Fruit fly (Drosophila melanogaster) whole organism, embryonic: ENCODE data around the gene CG32099.
A peak's percentile ranks its signal among the peaks of the same experiment; 100 is the strongest.

Experiments used
- Abd-B ChIP-seq: fragments of 200-800 bp; sonication (Bioruptor generic); optimal IDR thresholded peaks from 2 replicates; lab custom pipeline; 2018; ENCODE audit warnings: missing biosample characterization, mild to moderate bottlenecking, missing genetic modification characterization, moderate library complexity
- Adf1 ChIP-seq: fragments of 200-800 bp; sonication (Bioruptor generic); IDR thresholded peaks from 2 replicates; pipeline ENCODE4 v1.3.6; 2022; ENCODE audit warnings: missing biosample characterization, missing genetic modification characterization
- CG10366 ChIP-seq: fragments of 200-800 bp; sonication (Bioruptor generic); IDR thresholded peaks from 2 replicates; pipeline ENCODE4 v1.3.6; 2022; ENCODE audit warnings: missing biosample characterization, missing genetic modification characterization
- CG11247 ChIP-seq: fragments of 200-800 bp; sonication (Bioruptor generic); IDR thresholded peaks from 2 replicates; pipeline ENCODE4 v1.3.6; 2022; ENCODE audit warnings: missing biosample characterization, missing genetic modification characterization
- CG12299 ChIP-seq: fragments of 200-800 bp; sonication (Bioruptor generic); optimal IDR thresholded peaks from 2 replicates; lab custom pipeline; 2018; ENCODE audit warnings: missing biosample characterization, mild to moderate bottlenecking, missing genetic modification characterization
- CG14667 ChIP-seq: fragments of 200-800 bp; sonication (Bioruptor generic); IDR thresholded peaks from 2 replicates; pipeline ENCODE4 v1.3.6; 2022; ENCODE audit warnings: missing biosample characterization, missing genetic modification characterization
- CG16815 ChIP-seq: fragments of 200-800 bp; sonication (Bioruptor generic); optimal IDR thresholded peaks from 3 replicates; lab custom pipeline; 2017; ENCODE audit warnings: missing biosample characterization, mild to moderate bottlenecking, missing genetic modification characterization
- CG17186 ChIP-seq: fragments of 200-800 bp; sonication (Bioruptor generic); optimal IDR thresholded peaks from 3 replicates; lab custom pipeline; 2017; ENCODE audit warnings: missing biosample characterization, missing genetic modification reagents, missing genetic modification characterization
- CG17612 ChIP-seq: fragments of 200-800 bp; sonication (Bioruptor generic); IDR thresholded peaks from 2 replicates; pipeline ENCODE4 v1.3.6; 2022; ENCODE audit warnings: missing biosample characterization, missing genetic modification characterization
- CG18476 ChIP-seq: fragments of 200-800 bp; sonication (Bioruptor generic); optimal IDR thresholded peaks from 2 replicates; lab custom pipeline; 2016; ENCODE audit warnings: missing biosample characterization, mild to moderate bottlenecking, missing genetic modification characterization
- CG30431 ChIP-seq: fragments of 200-800 bp; sonication (Bioruptor generic); optimal IDR thresholded peaks from 2 replicates; lab custom pipeline; 2017; ENCODE audit warnings: missing biosample characterization, missing genetic modification characterization
- CG3407 ChIP-seq: fragments of 200-800 bp; sonication (Bioruptor generic); optimal IDR thresholded peaks from 2 replicates; lab custom pipeline; 2018; ENCODE audit warnings: missing biosample characterization, mild to moderate bottlenecking, missing genetic modification characterization
- CG5953 ChIP-seq: fragments of 200-800 bp; sonication (Bioruptor generic); IDR thresholded peaks from 2 replicates; pipeline ENCODE4 v1.3.6; 2022; ENCODE audit warnings: missing biosample characterization, missing genetic modification characterization
- CG6854 ChIP-seq: fragments of 200-800 bp; sonication (Bioruptor generic); optimal IDR thresholded peaks from 3 replicates; lab custom pipeline; 2017; ENCODE audit warnings: missing biosample characterization, mild to moderate bottlenecking, missing genetic modification characterization
- CG7839 ChIP-seq: fragments of 200-800 bp; sonication (Bioruptor generic); optimal IDR thresholded peaks from 3 replicates; lab custom pipeline; 2018; ENCODE audit warnings: missing biosample characterization, mild to moderate bottlenecking, missing genetic modification characterization, moderate library complexity
- CG8089 ChIP-seq: fragments of 200-800 bp; sonication (Bioruptor generic); optimal IDR thresholded peaks from 3 replicates; lab custom pipeline; 2016; ENCODE audit warnings: missing biosample characterization, missing genetic modification characterization
- CG8290 ChIP-seq, 3 experiments: fragments of 200-800 bp; sonication (Bioruptor generic); optimal IDR thresholded peaks; 2 replicates each; lab custom pipeline; 2016 to 2019; ENCODE audit warnings: missing biosample characterization in 3 of 3, missing genetic modification characterization in 3 of 3, mild to moderate bottlenecking in 2 of 3, moderate library complexity in 1 of 3
- CG9797 ChIP-seq: fragments of 200-800 bp; sonication (Bioruptor generic); optimal IDR thresholded peaks from 3 replicates; lab custom pipeline; 2018; ENCODE audit warnings: missing biosample characterization, mild to moderate bottlenecking, missing genetic modification characterization
- Dad ChIP-seq: fragments of 200-800 bp; sonication (Bioruptor generic); optimal IDR thresholded peaks from 3 replicates; lab custom pipeline; 2016; ENCODE audit warnings: missing biosample characterization, missing genetic modification characterization
- Deaf1 ChIP-seq: fragments of 200-800 bp; optimal IDR thresholded peaks from 3 replicates; lab custom pipeline; 2019; ENCODE audit warnings: missing biosample characterization, mild to moderate bottlenecking, missing genetic modification characterization, moderate library complexity
- Ets97D ChIP-seq: fragments of 200-800 bp; sonication (Bioruptor generic); optimal IDR thresholded peaks from 3 replicates; lab custom pipeline; 2016; ENCODE audit warnings: missing biosample characterization, missing genetic modification characterization
- GATAe ChIP-seq: fragments of 200-800 bp; sonication (Bioruptor generic); conservative IDR thresholded peaks from 2 replicates; pipeline ENCODE4 v1.3.6; 2022; ENCODE audit warnings: missing biosample characterization, missing genetic modification characterization
- H2.0 ChIP-seq: fragments of 200-800 bp; sonication (Bioruptor generic); IDR thresholded peaks from 2 replicates; pipeline ENCODE4 v1.3.6; 2022; ENCODE audit warnings: missing biosample characterization, missing genetic modification characterization
- HHEX ChIP-seq: fragments of 200-800 bp; sonication (Bioruptor generic); optimal IDR thresholded peaks from 3 replicates; lab custom pipeline; 2017; ENCODE audit warnings: missing biosample characterization, mild to moderate bottlenecking, missing genetic modification characterization, missing genetic modification reagents
- Hand ChIP-seq: fragments of 200-800 bp; sonication (Bioruptor generic); optimal IDR thresholded peaks from 2 replicates; lab custom pipeline; 2017; ENCODE audit warnings: mild to moderate bottlenecking, missing biosample characterization, missing genetic modification reagents, missing genetic modification characterization
- HmgD ChIP-seq: fragments of 200-800 bp; sonication (Bioruptor generic); optimal IDR thresholded peaks from 3 replicates; lab custom pipeline; 2016; ENCODE audit warnings: missing biosample characterization, missing genetic modification characterization
- Lim3 ChIP-seq: fragments of 200-800 bp; sonication (Bioruptor generic); IDR thresholded peaks from 2 replicates; pipeline ENCODE4 v1.3.6; 2022; ENCODE audit warnings: missing biosample characterization, missing genetic modification characterization
- MTF-1 ChIP-seq: fragments of 200-800 bp; sonication (Bioruptor generic); optimal IDR thresholded peaks from 2 replicates; lab custom pipeline; 2018; ENCODE audit warnings: missing biosample characterization, mild to moderate bottlenecking, missing genetic modification characterization, borderline replicate concordance
- Oli ChIP-seq: fragments of 200-800 bp; sonication (Bioruptor generic); optimal IDR thresholded peaks from 2 replicates; lab custom pipeline; 2018; ENCODE audit warnings: missing biosample characterization, mild to moderate bottlenecking, missing genetic modification characterization, moderate library complexity
- Six4 ChIP-seq: fragments of 200-800 bp; sonication (Bioruptor generic); optimal IDR thresholded peaks from 2 replicates; lab custom pipeline; 2016; ENCODE audit warnings: missing biosample characterization, missing genetic modification characterization
- Vsx1 ChIP-seq: fragments of 200-800 bp; sonication (Bioruptor generic); optimal IDR thresholded peaks from 2 replicates; lab custom pipeline; 2017; ENCODE audit warnings: missing biosample characterization, mild to moderate bottlenecking, missing genetic modification characterization, missing genetic modification reagents
- Xbp1 ChIP-seq: fragments of 200-800 bp; sonication (Bioruptor generic); optimal IDR thresholded peaks from 3 replicates; lab custom pipeline; 2016; ENCODE audit warnings: missing biosample characterization, mild to moderate bottlenecking, missing genetic modification characterization
- ara ChIP-seq: fragments of 200-800 bp; sonication (Bioruptor generic); IDR thresholded peaks from 2 replicates; pipeline ENCODE4 v1.3.6; 2022; ENCODE audit warnings: missing biosample characterization, missing genetic modification characterization
- chinmo ChIP-seq: fragments of 200-800 bp; sonication (Bioruptor generic); IDR thresholded peaks from 4 replicates; pipeline ENCODE4 v1.3.6; 2022; ENCODE audit warnings: missing biosample characterization, missing genetic modification characterization; ENCODE audit not compliant: partially characterized antibody
- dan ChIP-seq: fragments of 200-800 bp; sonication (Bioruptor generic); IDR thresholded peaks from 2 replicates; pipeline ENCODE4 v1.3.6; 2022; ENCODE audit warnings: missing biosample characterization, missing genetic modification characterization
- exex ChIP-seq: fragments of 200-800 bp; sonication (Bioruptor generic); optimal IDR thresholded peaks from 4 replicates; lab custom pipeline; 2018; ENCODE audit warnings: missing biosample characterization, mild to moderate bottlenecking, missing genetic modification characterization, moderate library complexity
- eyg ChIP-seq: fragments of 200-800 bp; sonication (Bioruptor generic); optimal IDR thresholded peaks from 3 replicates; lab custom pipeline; 2016; ENCODE audit warnings: missing biosample characterization, missing genetic modification characterization
- gce ChIP-seq: fragments of 200-800 bp; sonication (Bioruptor generic); IDR thresholded peaks from 3 replicates; pipeline ENCODE4 v1.3.6; 2022; ENCODE audit warnings: missing biosample characterization, missing genetic modification characterization
- grau ChIP-seq: fragments of 200-800 bp; optimal IDR thresholded peaks from 3 replicates; lab custom pipeline; 2019; ENCODE audit warnings: missing biosample characterization, mild to moderate bottlenecking, missing genetic modification characterization, moderate library complexity
- gsb-n ChIP-seq: fragments of 200-800 bp; sonication (Bioruptor generic); optimal IDR thresholded peaks from 3 replicates; lab custom pipeline; 2018; ENCODE audit warnings: missing biosample characterization, mild to moderate bottlenecking, missing genetic modification characterization
- ham ChIP-seq: fragments of 200-800 bp; sonication (Bioruptor generic); IDR thresholded peaks from 2 replicates; pipeline ENCODE4 v1.3.6; 2022; ENCODE audit warnings: missing biosample characterization, missing genetic modification characterization
- lbe ChIP-seq: fragments of 200-800 bp; sonication (Bioruptor generic); optimal IDR thresholded peaks from 2 replicates; lab custom pipeline; 2016; ENCODE audit warnings: missing biosample characterization, mild to moderate bottlenecking, missing genetic modification characterization
- lov ChIP-seq, 2 experiments: fragments of 200-800 bp in 1 of 2; fragments of >200 bp in 1 of 2; sonication (Bioruptor generic) in 1 of 2; IDR thresholded peaks in 1 of 2; optimal IDR thresholded peaks in 1 of 2; 2 replicates in 1 of 2; 3 replicates in 1 of 2; pipeline versions ENCODE4 v1.3.6 to Lab custom; 2017 to 2022; ENCODE audit warnings: missing biosample characterization in 1 of 2, missing genetic modification characterization in 1 of 2
- mam ChIP-seq: fragments of 200-800 bp; sonication (Bioruptor generic); optimal IDR thresholded peaks from 3 replicates; lab custom pipeline; 2016; ENCODE audit warnings: missing biosample characterization, missing genetic modification characterization
- pnt ChIP-seq: fragments of 200-800 bp; sonication (Bioruptor generic); optimal IDR thresholded peaks from 3 replicates; lab custom pipeline; 2016; ENCODE audit warnings: missing biosample characterization, missing genetic modification characterization
- pzg ChIP-seq: fragments of 200-800 bp; sonication (Bioruptor generic); optimal IDR thresholded peaks from 3 replicates; lab custom pipeline; 2018; ENCODE audit warnings: missing biosample characterization, mild to moderate bottlenecking, missing genetic modification characterization, moderate library complexity
- repo ChIP-seq: fragments of 200-800 bp; sonication (Bioruptor generic); optimal IDR thresholded peaks from 2 replicates; lab custom pipeline; 2016; ENCODE audit warnings: missing biosample characterization, missing genetic modification characterization
- sug ChIP-seq: fragments of 200-800 bp; optimal IDR thresholded peaks from 2 replicates; lab custom pipeline; 2019; ENCODE audit warnings: missing biosample characterization, mild to moderate bottlenecking, missing genetic modification characterization, moderate library complexity
- tap ChIP-seq: fragments of 200-800 bp; optimal IDR thresholded peaks from 3 replicates; lab custom pipeline; 2019; ENCODE audit warnings: missing biosample characterization, mild to moderate bottlenecking, missing genetic modification characterization, moderate library complexity
- tio ChIP-seq: fragments of 200-800 bp; sonication (Bioruptor generic); optimal IDR thresholded peaks from 2 replicates; lab custom pipeline; 2017; ENCODE audit warnings: missing biosample characterization, missing genetic modification characterization, inconsistent platforms
- toy ChIP-seq: fragments of 200-800 bp; sonication (Bioruptor generic); IDR thresholded peaks from 2 replicates; pipeline ENCODE4 v1.3.6; 2022; ENCODE audit warnings: missing biosample characterization, missing genetic modification characterization
- zfh1 ChIP-seq: fragments of 200-800 bp; sonication (Bioruptor generic); IDR thresholded peaks from 3 replicates; pipeline ENCODE4 v1.3.6; 2022; ENCODE audit warnings: missing biosample characterization, missing genetic modification characterization

Gene CG32099

DNA sequence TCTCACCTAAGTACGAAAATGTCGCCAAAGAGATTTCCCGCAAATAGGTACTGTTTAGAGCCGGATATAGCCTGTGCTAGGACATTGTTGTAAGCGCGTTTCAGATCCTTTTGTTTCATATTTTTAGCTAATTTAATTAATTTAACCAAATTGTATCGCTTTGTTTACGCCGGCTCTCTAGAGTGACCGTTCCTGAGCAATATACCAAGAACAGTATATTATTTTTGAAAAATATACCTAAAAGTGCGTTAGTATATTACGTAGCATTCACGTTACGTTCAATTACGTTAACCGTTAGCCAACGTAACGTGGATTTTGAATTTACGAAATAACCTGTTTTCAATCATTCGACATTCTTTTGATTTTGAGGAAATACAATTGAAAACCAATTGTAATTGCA lies 44.4 kb downstream of the CG32099 start, which contains the start of gene thoc6 (continued):
- no peak for TF ChIP-seq pnt (GFP tag; lab: Kevin White, UChicago)
- no peak for TF ChIP-seq Hand (GFP tag; lab: Kevin White, UChicago)
- TF ChIP-seq CG9797 (GFP tag; lab: Kevin White, UChicago): peak; percentile 56
- TF ChIP-seq CG14667: no peak
- TF ChIP-seq Deaf1 (tag; lab: Kevin White, UChicago): no peak
- TF ChIP-seq grau (tag; lab: Kevin White, UChicago): no peak
- no peak for TF ChIP-seq CG17612 (GFP tag; lab: Robert Waterston, UW)
- TF ChIP-seq CG18476: no peak
- no peak for TF ChIP-seq ham (GFP tag; lab: Robert Waterston, UW)
- no peak for TF ChIP-seq tap (tag; lab: Kevin White, UChicago)
- no peak for TF ChIP-seq Dad (GFP tag; lab: Kevin White, UChicago)
- TF ChIP-seq chinmo (GFP tag; lab: Robert Waterston, UW): no peak
- no peak for TF ChIP-seq H2.0 (GFP tag; lab: Robert Waterston, UW)
- TF ChIP-seq tio (GFP tag; lab: Kevin White, UChicago): no peak
- no peak for TF ChIP-seq gsb-n (tag; lab: Kevin White, UChicago)
- TF ChIP-seq Oli (tag; lab: Kevin White, UChicago): no peak
- TF ChIP-seq repo: no peak
- TF ChIP-seq CG10366 (GFP tag; lab: Robert Waterston, UW): no peak
- peak; percentile 58 for TF ChIP-seq pzg (GFP tag; lab: Kevin White, UChicago)
- no peak for TF ChIP-seq Xbp1 (GFP tag; lab: Kevin White, UChicago)
- TF ChIP-seq HmgD (GFP tag; lab: Kevin White, UChicago): no peak
- TF ChIP-seq CG5953 (GFP tag; lab: Robert Waterston, UW): no peak
- peak; percentile 9 for TF ChIP-seq Vsx1 (GFP tag; lab: Kevin White, UChicago)
- TF ChIP-seq CG16815 (GFP tag; lab: Kevin White, UChicago): no peak
- no peak for TF ChIP-seq Abd-B (GFP tag; lab: Kevin White, UChicago)
- no peak for TF ChIP-seq dan
- no peak for TF ChIP-seq zfh1 (GFP tag; lab: Robert Waterston, UW)
- TF ChIP-seq CG11247 (GFP tag; lab: Robert Waterston, UW): no peak
- TF ChIP-seq Six4 (GFP tag; lab: Kevin White, UChicago): no peak
- TF ChIP-seq CG8089: no peak
- TF ChIP-seq sug: no peak
- TF ChIP-seq mam: no peak
- TF ChIP-seq GATAe (GFP tag; lab: Robert Waterston, UW): no peak
- TF ChIP-seq Ets97D (GFP tag; lab: Kevin White, UChicago): peak; percentile 7
- TF ChIP-seq CG6854 (GFP tag; lab: Kevin White, UChicago): no peak
- no peak for TF ChIP-seq Lim3 (GFP tag; lab: Robert Waterston, UW)
- TF ChIP-seq exex (tag; lab: Kevin White, UChicago): no peak
- TF ChIP-seq gce (GFP tag; lab: Robert Waterston, UW): no peak
- TF ChIP-seq CG7839: no peak
- TF ChIP-seq lbe: no peak
- no peak for TF ChIP-seq CG3407 (GFP tag; lab: Kevin White, UChicago)
- no peak for TF ChIP-seq CG17186
- no peak for TF ChIP-seq eyg (GFP tag; lab: Kevin White, UChicago)
- no peak for TF ChIP-seq MTF-1 (GFP tag; lab: Kevin White, UChicago)
- TF ChIP-seq toy (GFP tag; lab: Robert Waterston, UW): no peak
- no peak for TF ChIP-seq lov (optimal IDR thresholded peaks at IDR 0.05; lab: Kevin White, UChicago)
- no peak for TF ChIP-seq lov (GFP tag; IDR thresholded peaks at IDR 0.05; lab: Robert Waterston, UW)
- TF ChIP-seq CG12299 (tag; lab: Kevin White, UChicago): no peak
- no peak for TF ChIP-seq ara (GFP tag; lab: Robert Waterston, UW)
- TF ChIP-seq HHEX (GFP tag; lab: Kevin White, UChicago): no peak
- TF ChIP-seq CG8290 (GFP tag; optimal IDR thresholded peaks at IDR 0.05; lab: Kevin White, UChicago): no peak
- no peak for TF ChIP-seq CG8290 (tag; optimal IDR thresholded peaks at IDR 0.05; lab: Kevin White, UChicago)
- TF ChIP-seq CG30431 (GFP tag; lab: Kevin White, UChicago): no peak
- no peak for TF ChIP-seq Adf1 (GFP tag; lab: Robert Waterston, UW)
